Fruit fly (Drosophila melanogaster) Kc167 (cell line): ENCODE measurements around the gene Gr28a.

Source experiments
- Myc ChIP-seq: fragments of >200 bp; optimal IDR thresholded peaks from 2 replicates; lab custom pipeline; 2017; ENCODE audit warnings: missing external identifiers
- Sin3A ChIP-seq: fragments of >200 bp; optimal IDR thresholded peaks from 2 replicates; lab custom pipeline; 2018; ENCODE audit warnings: missing external identifiers
- h ChIP-seq: fragments of >200 bp; optimal IDR thresholded peaks from 3 replicates; lab custom pipeline; 2018; ENCODE audit warnings: missing external identifiers
- insv ChIP-seq: fragments of >200 bp; optimal IDR thresholded peaks from 3 replicates; lab custom pipeline; 2018; ENCODE audit warnings: missing external identifiers
- psq ChIP-seq: fragments of >200 bp; optimal IDR thresholded peaks from 2 replicates; lab custom pipeline; 2017; ENCODE audit warnings: missing external identifiers
- ttk ChIP-seq: sonication (Bioruptor generic); optimal IDR thresholded peaks from 2 replicates; lab custom pipeline; 2017; ENCODE audit warnings: missing external identifiers

Gene Gr28a

DNA sequence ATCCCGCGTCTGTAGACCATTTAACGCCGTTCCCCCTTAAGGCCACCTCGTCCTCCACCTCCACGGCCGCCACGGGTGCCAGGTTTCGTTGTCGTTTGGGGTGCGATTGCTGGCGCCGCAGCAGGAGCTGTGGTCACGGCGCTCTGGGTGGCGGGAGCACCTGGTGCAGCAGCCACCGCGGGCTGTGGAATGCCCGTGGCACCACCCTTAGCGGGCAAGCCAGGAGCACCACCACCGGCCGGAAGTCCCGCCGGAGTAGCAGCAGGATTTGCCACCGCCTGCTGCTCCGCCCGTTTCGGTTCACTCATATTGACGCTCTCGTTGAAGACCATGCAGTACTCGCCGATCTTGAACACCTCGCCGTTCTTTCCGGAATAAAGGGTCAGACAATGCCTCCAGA is 45.0 kb downstream of the Gr28a start:
- TF ChIP-seq ttk (no peak), Myc (lab: Kevin White, UChicago) (no peak), psq (lab: Kevin White, UChicago) (no peak), insv (lab: Kevin White, UChicago) (no peak), Sin3A (lab: Kevin White, UChicago) (no peak), h (lab: Kevin White, UChicago) (no peak)

DNA sequence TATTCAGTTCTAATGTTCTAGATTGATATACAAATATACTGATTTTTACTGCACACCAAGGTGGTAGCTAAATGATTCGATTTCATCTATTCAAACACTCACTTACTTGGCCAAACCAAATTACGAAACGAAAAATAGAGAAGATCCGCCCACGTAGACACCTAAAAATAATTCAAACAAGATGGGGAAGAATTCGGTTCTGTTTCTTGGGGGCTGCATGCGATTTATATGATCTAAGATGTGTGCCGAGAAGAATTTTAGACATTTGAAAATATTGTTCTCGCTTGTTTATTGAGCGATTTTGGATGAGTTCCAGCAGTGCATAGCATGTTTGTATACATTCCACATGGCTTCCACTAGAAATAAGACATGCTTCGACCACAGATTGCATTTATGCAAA is 46.4 kb downstream of the Gr28a start:
- TF ChIP-seq ttk (no peak), insv (lab: Kevin White, UChicago) (no peak), Sin3A (lab: Kevin White, UChicago) (no peak)

dm6 chr2L:7404923-7405322 is 49.1 kb downstream of the Gr28a start, which contains the start of gene CG5177:
Gene CG5177, plus strand, starts transcription at chr2L:7405227.
- TF ChIP-seq Sin3A (lab: Kevin White, UChicago): no peak
- TF ChIP-seq psq (lab: Kevin White, UChicago): no peak
- no peak for TF ChIP-seq h (lab: Kevin White, UChicago)
- TF ChIP-seq ttk: no peak
- no peak for TF ChIP-seq insv (lab: Kevin White, UChicago)
- no peak for TF ChIP-seq Myc (lab: Kevin White, UChicago)
